Worm (Caenorhabditis elegans) whole organism, young adult: ENCODE data around the gene pmk-2.

Experiments used
- B0261.1 ChIP-seq: sonication (generic microtip); optimal IDR thresholded peaks from 2 replicates; lab custom pipeline; 2016; ENCODE audit warnings: mild to moderate bottlenecking, missing genetic modification characterization, moderate library complexity, missing compliant biosample characterization
- B0336.3 ChIP-seq: fragments of 200-800 bp; sonication (Bioruptor generic); IDR thresholded peaks from 2 replicates; pipeline ENCODE4 v1.3.6; 2022; ENCODE audit warnings: missing genetic modification characterization, missing compliant biosample characterization
- F39B2.1 ChIP-seq: fragments of 200-800 bp; sonication (Bioruptor generic); IDR thresholded peaks from 2 replicates; pipeline ENCODE4 v1.3.6; 2022; ENCODE audit warnings: missing genetic modification reagents, missing genetic modification characterization, missing compliant biosample characterization
- F49E8.2 ChIP-seq: sonication (generic microtip); optimal IDR thresholded peaks from 3 replicates; lab custom pipeline; 2017; ENCODE audit warnings: missing genetic modification characterization, mild to moderate bottlenecking, missing compliant biosample characterization, antibody characterized with exemption, moderate library complexity; ENCODE audit not compliant: insufficient read depth
- F52B5.7 ChIP-seq: sonication (generic microtip); optimal IDR thresholded peaks from 2 replicates; lab custom pipeline; 2016; ENCODE audit warnings: mild to moderate bottlenecking, missing genetic modification characterization, missing compliant biosample characterization
- T07F8.4 ChIP-seq: sonication (generic microtip); optimal IDR thresholded peaks from 2 replicates; lab custom pipeline; 2016; ENCODE audit warnings: mild to moderate bottlenecking, missing genetic modification characterization, moderate library complexity, missing compliant biosample characterization
- Y53F4B.3 ChIP-seq: fragments of 200-800 bp; sonication (Bioruptor generic); IDR thresholded peaks from 2 replicates; pipeline ENCODE4 v1.3.6; 2022; ENCODE audit warnings: missing genetic modification reagents, missing genetic modification characterization, missing compliant biosample characterization
- Y53G8AR.9 ChIP-seq: fragments of 200-800 bp; sonication (Bioruptor generic); conservative IDR thresholded peaks from 2 replicates; pipeline ENCODE4 v1.3.6; 2022; ENCODE audit warnings: missing genetic modification reagents, missing genetic modification characterization, missing compliant biosample characterization
- Y56A3A.18 ChIP-seq: fragments of 200-800 bp; sonication (Bioruptor generic); IDR thresholded peaks from 2 replicates; pipeline ENCODE4 v1.3.6; 2022; ENCODE audit warnings: missing genetic modification reagents, missing genetic modification characterization, missing compliant biosample characterization
- Y79H2A.3 ChIP-seq: fragments of 200-800 bp; sonication (Bioruptor generic); conservative IDR thresholded peaks from 2 replicates; pipeline ENCODE4 v1.3.6; 2022; ENCODE audit warnings: missing genetic modification reagents, missing genetic modification characterization, missing compliant biosample characterization
- Y95B8A.8 ChIP-seq: fragments of 200-800 bp; sonication (Bioruptor generic); IDR thresholded peaks from 2 replicates; pipeline ENCODE4 v1.3.6; 2022; ENCODE audit warnings: missing genetic modification reagents, missing genetic modification characterization, missing compliant biosample characterization
- ama-1 ChIP-seq, 3 experiments: fragments of 150-350 bp in 1 of 3; sonication (generic microtip) in 2 of 3; optimal IDR thresholded peaks; 2 replicates each; lab custom pipeline; 2014 to 2018; ENCODE audit warnings: missing biosample characterization in 2 of 3, missing genetic modification characterization in 2 of 3, missing genetic modification reagents in 2 of 3
- athp-1 ChIP-seq: sonication (generic microtip); optimal IDR thresholded peaks from 2 replicates; lab custom pipeline; 2017; ENCODE audit warnings: mild to moderate bottlenecking, missing genetic modification characterization, missing compliant biosample characterization
- attf-6 ChIP-seq: fragments of 200-800 bp; sonication (Bioruptor generic); IDR thresholded peaks from 2 replicates; pipeline ENCODE4 v1.3.6; 2022; ENCODE audit warnings: missing genetic modification reagents, missing genetic modification characterization, missing compliant biosample characterization
- cebp-1 ChIP-seq, 2 experiments: fragments of 200-800 bp in 1 of 2; sonication (Bioruptor generic) in 1 of 2; sonication (generic microtip) in 1 of 2; IDR thresholded peaks in 1 of 2; optimal IDR thresholded peaks in 1 of 2; 2 replicates each; pipeline versions ENCODE4 v1.3.6 to Lab custom; 2017 to 2022; ENCODE audit warnings: missing compliant biosample characterization in 2 of 2, missing genetic modification characterization in 2 of 2, mild to moderate bottlenecking in 1 of 2, missing genetic modification reagents in 1 of 2, moderate library complexity in 1 of 2
- ceh-40 ChIP-seq: fragments of 200-800 bp; sonication (Bioruptor generic); IDR thresholded peaks from 2 replicates; pipeline ENCODE4 v1.3.6; 2022; ENCODE audit warnings: missing genetic modification characterization, missing compliant biosample characterization
- ceh-79 ChIP-seq: sonication (generic microtip); optimal IDR thresholded peaks from 2 replicates; lab custom pipeline; 2017; ENCODE audit warnings: mild to moderate bottlenecking, missing genetic modification characterization, missing compliant biosample characterization
- die-1 ChIP-seq: sonication (generic microtip); optimal IDR thresholded peaks from 2 replicates; lab custom pipeline; 2016; ENCODE audit warnings: missing genotype, mild to moderate bottlenecking, missing genetic modification characterization, missing compliant biosample characterization
- egrh-3 ChIP-seq: fragments of 200-800 bp; sonication (Bioruptor generic); IDR thresholded peaks from 2 replicates; pipeline ENCODE4 v1.3.6; 2022; ENCODE audit warnings: missing genetic modification reagents, missing genetic modification characterization, missing compliant biosample characterization
- ets-4 ChIP-seq: fragments of 200-800 bp; sonication (Bioruptor generic); optimal IDR thresholded peaks from 2 replicates; lab custom pipeline; 2018; ENCODE audit warnings: mild to moderate bottlenecking, missing genetic modification characterization, missing compliant biosample characterization
- gei-17 ChIP-seq: fragments of 200-800 bp; sonication (Bioruptor generic); optimal IDR thresholded peaks from 2 replicates; lab custom pipeline; 2018; ENCODE audit warnings: mild to moderate bottlenecking, missing genetic modification characterization, missing compliant biosample characterization
- hlh-26 ChIP-seq: fragments of 200-800 bp; sonication (Bioruptor generic); conservative IDR thresholded peaks from 2 replicates; pipeline ENCODE4 v1.3.6; 2022; ENCODE audit warnings: missing genetic modification reagents, missing genetic modification characterization, missing compliant biosample characterization
- hmg-1.2 ChIP-seq: fragments of 200-800 bp; sonication (Bioruptor generic); IDR thresholded peaks from 2 replicates; pipeline ENCODE4 v1.3.6; 2022; ENCODE audit warnings: missing genetic modification reagents, missing genetic modification characterization, missing compliant biosample characterization
- hrde-1 ChIP-seq: sonication (generic microtip); optimal IDR thresholded peaks from 2 replicates; lab custom pipeline; 2016; ENCODE audit warnings: missing genetic modification characterization, mild to moderate bottlenecking, missing compliant biosample characterization, moderate library complexity, missing genotype, missing genetic modification reagents, borderline replicate concordance
- hsf-1 ChIP-seq: fragments of 200-800 bp; sonication (Bioruptor generic); IDR thresholded peaks from 2 replicates; pipeline ENCODE4 v1.3.6; 2022; ENCODE audit warnings: missing genetic modification reagents, missing genetic modification characterization, missing compliant biosample characterization
- let-526 ChIP-seq: fragments of 200-800 bp; sonication (Bioruptor generic); IDR thresholded peaks from 2 replicates; pipeline ENCODE4 v1.3.6; 2022; ENCODE audit warnings: missing genetic modification reagents, missing genetic modification characterization, missing compliant biosample characterization
- lin-40 ChIP-seq: sonication (generic microtip); optimal IDR thresholded peaks from 2 replicates; lab custom pipeline; 2016; ENCODE audit warnings: missing genetic modification characterization, mild to moderate bottlenecking, missing compliant biosample characterization, missing genotype, missing genetic modification reagents
- lsl-1 ChIP-seq: fragments of 200-800 bp; sonication (Bioruptor generic); optimal IDR thresholded peaks from 2 replicates; lab custom pipeline; 2018; ENCODE audit warnings: mild to moderate bottlenecking, missing genetic modification characterization, moderate library complexity, missing compliant biosample characterization
- madf-10 ChIP-seq: sonication (generic microtip); optimal IDR thresholded peaks from 2 replicates; lab custom pipeline; 2016; ENCODE audit warnings: mild to moderate bottlenecking, missing genetic modification characterization, missing compliant biosample characterization
- mcd-1 ChIP-seq: fragments of 200-800 bp; sonication (Bioruptor generic); IDR thresholded peaks from 2 replicates; pipeline ENCODE4 v1.3.6; 2022; ENCODE audit warnings: missing genetic modification reagents, missing genetic modification characterization, missing compliant biosample characterization
- nhr-90 ChIP-seq: sonication (generic microtip); optimal IDR thresholded peaks from 2 replicates; lab custom pipeline; 2016; ENCODE audit warnings: missing genotype, mild to moderate bottlenecking, missing genetic modification characterization, missing compliant biosample characterization
- rec-8 ChIP-seq, 2 experiments: sonication (generic microtip); optimal IDR thresholded peaks; 2 replicates each; lab custom pipeline; 2016; ENCODE audit warnings: mild to moderate bottlenecking in 2 of 2, missing genetic modification characterization in 2 of 2, missing genetic modification reagents in 2 of 2, missing genotype in 2 of 2, missing biosample characterization in 1 of 2, missing compliant biosample characterization in 1 of 2, moderate library complexity in 1 of 2
- rpc-1 ChIP-seq, 2 experiments: fragments of 150-350 bp in 1 of 2; sonication (generic microtip) in 1 of 2; optimal IDR thresholded peaks; 2 replicates each; lab custom pipeline; 2014 to 2018; ENCODE audit warnings: missing biosample characterization in 1 of 2, missing genetic modification characterization in 1 of 2, missing genetic modification reagents in 1 of 2, missing genotype in 1 of 2
- sdz-38 ChIP-seq: sonication (generic microtip); optimal IDR thresholded peaks from 2 replicates; lab custom pipeline; 2016; ENCODE audit warnings: missing genotype, missing genetic modification characterization, missing compliant biosample characterization
- snpc-4 ChIP-seq, 5 experiments: fragments of 150-350 bp in 1 of 5; sonication (generic microtip) in 4 of 5; optimal IDR thresholded peaks; 2 replicates each; lab custom pipeline; 2014 to 2018; ENCODE audit warnings: missing genetic modification characterization in 5 of 5, missing biosample characterization in 3 of 5, antibody characterized with exemption in 2 of 5, mild to moderate bottlenecking in 2 of 5, missing compliant biosample characterization in 2 of 5, missing genotype in 2 of 5, moderate library complexity in 2 of 5, missing genetic modification reagents in 1 of 5
- tbx-9 ChIP-seq: sonication (generic microtip); optimal IDR thresholded peaks from 2 replicates; lab custom pipeline; 2016; ENCODE audit warnings: borderline replicate concordance, missing genetic modification characterization, inconsistent platforms, missing compliant biosample characterization
- tlf-1 ChIP-seq: fragments of 200-800 bp; sonication (Bioruptor generic); optimal IDR thresholded peaks from 2 replicates; lab custom pipeline; 2018; ENCODE audit warnings: mild to moderate bottlenecking, missing genetic modification characterization, missing compliant biosample characterization
- unc-130 ChIP-seq: sonication (generic microtip); optimal IDR thresholded peaks from 2 replicates; lab custom pipeline; 2016; ENCODE audit warnings: missing genetic modification reagents, missing genetic modification characterization, missing compliant biosample characterization
- xnd-1 ChIP-seq: sonication (generic microtip); optimal IDR thresholded peaks from 2 replicates; lab custom pipeline; 2016; ENCODE audit warnings: missing genotype, missing genetic modification reagents, missing genetic modification characterization, missing compliant biosample characterization
- zfh-2 ChIP-seq: fragments of 200-800 bp; sonication (Bioruptor generic); conservative IDR thresholded peaks from 2 replicates; pipeline ENCODE4 v1.3.6; 2022; ENCODE audit warnings: missing genetic modification reagents, missing genetic modification characterization, missing compliant biosample characterization
- ztf-22 ChIP-seq: fragments of 200-800 bp; sonication (Bioruptor generic); optimal IDR thresholded peaks from 2 replicates; lab custom pipeline; 2018; ENCODE audit warnings: mild to moderate bottlenecking, missing genetic modification characterization, moderate library complexity, missing compliant biosample characterization
- ztf-28 ChIP-seq: fragments of 200-800 bp; sonication (Bioruptor generic); IDR thresholded peaks from 2 replicates; pipeline ENCODE4 v1.3.6; 2022; ENCODE audit warnings: missing genetic modification reagents, missing genetic modification characterization, missing compliant biosample characterization

Gene pmk-2

ce11 chrIV:8183313-8183712 lies 40.0 kb downstream of the pmk-2 start (continued):
- TF ChIP-seq Y56A3A.18 (GFP tag; lab: Robert Waterston, UW) (no peak), rec-8 (tag; optimal IDR thresholded peaks at IDR 0.05; lab: Kevin White, UChicago) (no peak), cebp-1 (GFP tag; IDR thresholded peaks at IDR 0.05; lab: Robert Waterston, UW) (no peak), cebp-1 (tag; optimal IDR thresholded peaks at IDR 0.05; lab: Kevin White, UChicago) (peak; percentile 11), unc-130 (no peak), ets-4 (no peak), nhr-90 (no peak), ztf-22 (GFP tag; lab: Kevin White, UChicago) (no peak), die-1 (tag; lab: Kevin White, UChicago) (no peak), Y95B8A.8 (GFP tag; lab: Robert Waterston, UW) (no peak), ceh-79 (tag; lab: Kevin White, UChicago) (no peak), egrh-3 (GFP tag; lab: Robert Waterston, UW) (0 out of 2 replicates have a peak, but pooled peaks have one; percentile 16)

- peak; percentile 73 for TF ChIP-seq B0336.3 (GFP tag; lab: Robert Waterston, UW)
- TF ChIP-seq rpc-1 (optimal IDR thresholded peaks at IDR 0.05; lab: Kevin White, UChicago) = no peak
- no peak for TF ChIP-seq rpc-1 (tag; optimal IDR thresholded peaks at IDR 0.05; lab: Kevin White, UChicago)
- peak; percentile 4 for TF ChIP-seq lsl-1
- no peak for TF ChIP-seq mcd-1 (GFP tag; lab: Robert Waterston, UW)
- peak; percentile 32; the same call in 1 of the 2 replicates for TF ChIP-seq Y79H2A.3
- TF ChIP-seq F49E8.2 (tag; lab: Kevin White, UChicago) = peak; percentile 8
- no peak for TF ChIP-seq gei-17 (GFP tag; lab: Kevin White, UChicago)
- 0 out of 2 replicates have a peak, but pooled peaks have one; percentile 64 for TF ChIP-seq Y56A3A.18 (GFP tag; lab: Robert Waterston, UW)
- TF ChIP-seq B0261.1 (tag; lab: Kevin White, UChicago) = no peak
- no peak for TF ChIP-seq F52B5.7 (tag; lab: Kevin White, UChicago)
- peak; percentile 60 for TF ChIP-seq ceh-79 (tag; lab: Kevin White, UChicago)
- TF ChIP-seq cebp-1 (GFP tag; IDR thresholded peaks at IDR 0.05; lab: Robert Waterston, UW) = no peak
- peak; percentile 21 for TF ChIP-seq cebp-1 (tag; optimal IDR thresholded peaks at IDR 0.05; lab: Kevin White, UChicago)
- TF ChIP-seq ztf-28 (GFP tag; lab: Robert Waterston, UW) = no peak
- peak; percentile 17; the same call in 1 of the 2 replicates for TF ChIP-seq hmg-1.2 (GFP tag; lab: Robert Waterston, UW)
- peak; percentile 8 for TF ChIP-seq xnd-1
- TF ChIP-seq T07F8.4 (tag; lab: Kevin White, UChicago) = no peak
- TF ChIP-seq hsf-1 = peak; percentile 43
- TF ChIP-seq rec-8 (tag; optimal IDR thresholded peaks at IDR 0.05; lab: Kevin White, UChicago) = no peak
- TF ChIP-seq snpc-4 (GFP tag; optimal IDR thresholded peaks at IDR 0.05; lab: Kevin White, UChicago) = no peak
- TF ChIP-seq snpc-4 (tag; optimal IDR thresholded peaks at IDR 0.05; lab: Kevin White, UChicago) = no peak
- no peak for TF ChIP-seq tbx-9 (tag; lab: Kevin White, UChicago)
- TF ChIP-seq ceh-40 (GFP tag; lab: Robert Waterston, UW) = no peak
- TF ChIP-seq ama-1 (optimal IDR thresholded peaks at IDR 0.05; lab: Kevin White, UChicago) = no peak
- peak in 1 of 2 experiments; percentile 74 for TF ChIP-seq ama-1 (GFP tag; optimal IDR thresholded peaks at IDR 0.05; lab: Kevin White, UChicago)
- TF ChIP-seq madf-10 (tag; lab: Kevin White, UChicago) = no peak
- no peak for TF ChIP-seq let-526
- TF ChIP-seq attf-6 = no peak
- TF ChIP-seq sdz-38 (tag; lab: Kevin White, UChicago) = no peak
- TF ChIP-seq hrde-1 (tag; lab: Kevin White, UChicago) = peak; percentile 65
- TF ChIP-seq F39B2.1 (GFP tag; lab: Robert Waterston, UW) = no peak
- TF ChIP-seq Y53F4B.3 (GFP tag; lab: Robert Waterston, UW) = no peak
- TF ChIP-seq zfh-2 (GFP tag; lab: Robert Waterston, UW) = no peak
- TF ChIP-seq tlf-1 (GFP tag; lab: Kevin White, UChicago) = peak; percentile 4
- no peak for TF ChIP-seq hlh-26
- TF ChIP-seq Y53G8AR.9 = 0 out of 2 replicates have a peak, but pooled peaks have one; percentile 37
- TF ChIP-seq athp-1 (tag; lab: Kevin White, UChicago) = peak; percentile 31
- TF ChIP-seq lin-40 = no peak
Observed at ce11 chrIV:8188421-8189112, 45.3 kb downstream of the pmk-2 start.
